Worm (Caenorhabditis elegans): ENCODE measurements around the gene sru-3.

ce11 chrIV:9500100-9500499 is 3.7 kb downstream of the sru-3 start, which contains the start of gene ugt-21:
- TF ChIP-seq aly-2 (tag; optimal IDR thresholded peaks at IDR 0.05) (no peak), hlh-4 (tag; optimal IDR thresholded peaks at IDR 0.05) (no peak), lsy-2 (tag; optimal IDR thresholded peaks at IDR 0.05) (no peak), mef-2 (tag; optimal IDR thresholded peaks at IDR 0.05) (no peak), zag-1 (tag; optimal IDR thresholded peaks at IDR 0.05) (no peak), fkh-10 (GFP tag; optimal IDR thresholded peaks at IDR 0.05) (no peak), snpc-4 (tag; optimal IDR thresholded peaks at IDR 0.05) (no peak), sox-4 (tag; optimal IDR thresholded peaks at IDR 0.05) (no peak), blmp-1 (tag; optimal IDR thresholded peaks at IDR 0.05) (no peak), nhr-237 (tag; optimal IDR thresholded peaks at IDR 0.05) (no peak), dpl-1 (GFP tag; optimal IDR thresholded peaks at IDR 0.05) (no peak)
